Worm (Caenorhabditis elegans) whole organism, L4/young adult: Measurements from ENCODE around the gene serp-1.2.

ENCODE experiments used
- W03F9.2 ChIP-seq: fragments of 150-350 bp; optimal IDR thresholded peaks from 2 replicates; lab custom pipeline; 2014; ENCODE audit warnings: missing biosample characterization, missing genetic modification characterization
- him-1 ChIP-seq: sonication (generic microtip); optimal IDR thresholded peaks from 2 replicates; lab custom pipeline; 2016; ENCODE audit warnings: missing genotype, missing genetic modification reagents, missing genetic modification characterization, missing compliant biosample characterization

DNA sequence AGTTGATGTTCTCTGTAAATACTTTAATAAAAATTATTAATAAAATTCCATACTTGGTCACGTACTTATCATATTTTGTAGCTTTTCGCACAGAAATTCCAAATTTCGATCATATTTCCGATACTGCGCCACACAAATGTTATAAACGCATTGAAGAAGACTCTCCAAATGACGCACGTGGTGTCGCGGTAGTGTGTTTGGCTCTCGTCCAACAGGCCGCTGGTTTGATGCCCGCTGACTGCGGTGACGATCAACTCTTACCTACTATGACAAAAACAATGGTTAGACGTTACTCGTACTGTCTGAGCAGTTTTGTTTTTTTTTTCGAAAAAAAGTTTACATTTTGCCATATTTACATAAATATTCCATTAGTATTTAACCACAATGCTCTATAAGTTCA lies 27.4 kb downstream of the serp-1.2 start:
- TF ChIP-seq him-1 (peak; percentile 60), W03F9.2 (tag; lab: Kevin White, UChicago) (peak; percentile 69)
